Worm (Caenorhabditis elegans) whole organism, mixed stage, embryonic: ENCODE data around the gene T25D1.3.

Source experiments
- cnd-1 ChIP-seq: fragments of 200-800 bp; sonication (Bioruptor generic); optimal IDR thresholded peaks from 2 replicates; lab custom pipeline; 2018; ENCODE audit warnings: mild to moderate bottlenecking, missing genetic modification characterization, missing compliant biosample characterization
- lin-32 ChIP-seq: fragments of 200-800 bp; sonication (Bioruptor generic); optimal IDR thresholded peaks from 2 replicates; lab custom pipeline; 2018; ENCODE audit warnings: mild to moderate bottlenecking, missing genetic modification characterization, missing compliant biosample characterization
- mab-5 ChIP-seq: fragments of 150-350 bp; optimal IDR thresholded peaks from 2 replicates; lab custom pipeline; 2014; ENCODE audit warnings: missing biosample characterization, missing genetic modification characterization
- nhr-28 ChIP-seq: fragments of 150-350 bp; optimal IDR thresholded peaks from 2 replicates; lab custom pipeline; 2014; ENCODE audit warnings: missing biosample characterization, missing genetic modification characterization
- pha-4 ChIP-seq: fragments of 150-350 bp; optimal IDR thresholded peaks from 2 replicates; lab custom pipeline; 2018; ENCODE audit warnings: missing biosample characterization, missing genetic modification reagents, missing genetic modification characterization
- unc-120 ChIP-seq: sonication (generic microtip); optimal IDR thresholded peaks from 2 replicates; lab custom pipeline; 2017; ENCODE audit warnings: missing genetic modification characterization, missing compliant biosample characterization; ENCODE audit not compliant: poor library complexity, severe bottlenecking
- ztf-11 ChIP-seq: fragments of 150-350 bp; optimal IDR thresholded peaks from 2 replicates; lab custom pipeline; 2014; ENCODE audit warnings: missing biosample characterization, missing genetic modification characterization

DNA sequence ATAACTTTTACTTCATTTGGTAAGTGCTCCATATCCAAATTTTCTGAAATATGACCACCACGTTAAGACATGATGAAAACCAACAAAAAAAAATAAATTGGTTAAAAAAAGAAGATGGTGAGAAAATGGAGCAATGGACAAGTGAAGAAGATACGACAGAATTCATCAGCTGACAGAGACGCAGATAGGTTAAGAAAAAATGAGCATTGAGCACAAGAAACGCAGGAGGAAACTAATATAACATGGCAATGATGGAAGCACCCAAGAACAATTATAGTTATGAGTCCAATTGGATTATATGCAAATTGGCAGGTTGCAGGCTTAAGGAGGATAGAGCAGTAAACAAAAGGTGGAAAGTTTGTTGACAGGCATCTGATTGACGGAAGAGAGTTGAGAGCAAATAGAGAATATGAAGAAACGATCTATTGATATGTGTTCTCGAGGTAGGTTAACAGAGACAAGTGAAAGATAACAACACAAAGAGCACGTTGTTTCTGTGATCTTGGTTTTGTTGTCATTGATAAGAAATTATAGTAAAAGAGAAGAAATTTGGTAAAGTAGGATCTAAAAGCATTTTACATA, 48.5 kb downstream of the T25D1.3 start, which contains the start of gene K08B5.2:
- TF ChIP-seq pha-4 (peak; percentile 2), nhr-28 (tag; lab: Kevin White, UChicago) (no peak), lin-32 (no peak), mab-5 (tag; lab: Kevin White, UChicago) (no peak), ztf-11 (tag; lab: Kevin White, UChicago) (no peak), cnd-1 (tag; lab: Kevin White, UChicago) (no peak), unc-120 (tag; lab: Kevin White, UChicago) (peak; percentile 15)
